Worm (Caenorhabditis elegans): ENCODE results near the gene H04D03.4.
"Not testable (repeated sequence)": the region's sequence is repeated elsewhere in the genome, so short reads cannot be mapped to it uniquely, and the experiment has no call there.

Gene H04D03.4

DNA sequence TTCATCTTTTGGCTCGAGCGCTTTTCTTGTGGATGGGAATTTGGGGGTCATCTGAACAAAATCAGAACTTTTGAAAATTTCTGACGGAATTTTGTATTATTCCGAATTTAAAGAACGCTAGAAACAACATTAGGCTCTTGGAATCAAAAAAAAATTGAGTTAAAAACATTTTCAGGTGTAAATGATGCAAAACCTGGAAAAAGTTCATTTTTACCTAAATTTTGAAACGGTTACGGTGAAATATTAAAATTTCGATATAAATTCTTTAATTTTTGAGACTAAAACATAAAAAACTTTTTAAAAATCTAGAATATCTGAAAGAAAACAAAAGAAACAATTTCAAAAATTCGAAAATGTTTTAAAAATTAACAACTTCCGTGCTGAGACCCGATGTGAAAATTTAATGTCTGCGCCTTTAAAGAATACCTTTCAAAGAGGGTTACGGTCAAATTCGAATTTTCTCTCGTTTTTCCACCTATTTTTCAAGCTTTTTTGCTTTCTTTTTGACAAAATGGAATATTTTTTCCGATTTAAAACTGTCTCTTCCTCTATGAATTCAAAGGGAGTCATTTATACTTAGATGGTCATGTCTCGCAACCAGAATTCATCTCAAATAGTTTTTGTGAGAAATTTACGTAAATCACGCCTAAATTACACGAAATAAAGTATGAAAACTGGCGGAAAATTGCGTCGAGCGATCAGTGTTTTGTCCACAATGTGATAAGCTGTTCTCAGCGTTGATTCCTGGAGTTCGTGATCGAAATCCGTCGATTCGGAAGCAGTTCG is 8.4 kb downstream of the H04D03.4 start, which contains the start of the genes H04D03.2 and ecps-2:
TSS of gene H04D03.2 (minus strand) at position 51 of the 786 bp plus-strand sequence.
TSS of gene ecps-2 (plus strand) at position 736 of the 786 bp plus-strand sequence.
- no peak for TF ChIP-seq lin-35 (GFP tag; optimal IDR thresholded peaks at IDR 0.05)
- no peak for TF ChIP-seq lin-39 (tag; optimal IDR thresholded peaks at IDR 0.05)
- no peak for TF ChIP-seq sup-37 (GFP tag; optimal IDR thresholded peaks at IDR 0.05)
- TF ChIP-seq lin-14 (GFP tag; optimal IDR thresholded peaks at IDR 0.05) = no peak
- TF ChIP-seq snpc-4 (tag; optimal IDR thresholded peaks at IDR 0.05) = no peak
- TF ChIP-seq lin-13 (GFP tag; optimal IDR thresholded peaks at IDR 0.05) = no peak
- TF ChIP-seq hlh-17 (GFP tag; optimal IDR thresholded peaks at IDR 0.05; ENCODE audit: borderline replicate concordance) = no peak
- TF ChIP-seq lsy-2 (tag; optimal IDR thresholded peaks at IDR 0.05) = no peak
- no peak for TF ChIP-seq elt-2 (tag; optimal IDR thresholded peaks at IDR 0.05)
- no peak for TF ChIP-seq egl-13 (tag; optimal IDR thresholded peaks at IDR 0.05)
- no peak for TF ChIP-seq lir-3 (tag; optimal IDR thresholded peaks at IDR 0.05; ENCODE audit: poor library complexity)
- no peak for TF ChIP-seq swsn-7 (tag; optimal IDR thresholded peaks at IDR 0.05)
- no peak for TF ChIP-seq blmp-1 (tag; optimal IDR thresholded peaks at IDR 0.05)
- no peak for TF ChIP-seq mef-2 (tag; optimal IDR thresholded peaks at IDR 0.05)
- TF ChIP-seq unc-30 (tag; optimal IDR thresholded peaks at IDR 0.05) = no peak

DNA sequence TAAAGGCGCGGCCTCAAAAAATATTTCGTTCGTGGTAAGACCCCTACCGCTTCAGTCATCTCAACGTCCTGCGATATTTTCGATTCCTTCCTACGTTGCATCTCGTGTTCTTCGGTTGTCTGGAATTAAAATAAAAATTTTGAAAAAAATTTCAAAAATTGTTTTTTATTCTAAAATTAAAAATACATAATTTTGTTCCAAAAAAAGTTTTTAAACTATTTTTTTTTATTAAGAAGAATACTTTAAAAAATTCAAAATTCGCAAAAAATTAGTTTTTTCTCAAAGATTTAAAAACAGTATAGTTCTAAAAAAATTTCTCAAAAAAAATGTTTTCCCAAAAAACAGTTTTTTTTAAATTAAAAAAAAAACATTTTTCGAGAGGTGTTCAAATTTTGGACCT is 12.1 kb downstream of the H04D03.4 start, which contains the start of gene H04D03.6:
TSS of gene H04D03.6 (minus strand) at position 101 of the 400 bp plus-strand sequence.
- TF ChIP-seq lir-3 (tag; optimal IDR thresholded peaks at IDR 0.05; ENCODE audit: poor library complexity); C34B4.2 (tag; optimal IDR thresholded peaks at IDR 0.05); fos-1 (tag; optimal IDR thresholded peaks at IDR 0.05): not testable (repeated sequence)

DNA sequence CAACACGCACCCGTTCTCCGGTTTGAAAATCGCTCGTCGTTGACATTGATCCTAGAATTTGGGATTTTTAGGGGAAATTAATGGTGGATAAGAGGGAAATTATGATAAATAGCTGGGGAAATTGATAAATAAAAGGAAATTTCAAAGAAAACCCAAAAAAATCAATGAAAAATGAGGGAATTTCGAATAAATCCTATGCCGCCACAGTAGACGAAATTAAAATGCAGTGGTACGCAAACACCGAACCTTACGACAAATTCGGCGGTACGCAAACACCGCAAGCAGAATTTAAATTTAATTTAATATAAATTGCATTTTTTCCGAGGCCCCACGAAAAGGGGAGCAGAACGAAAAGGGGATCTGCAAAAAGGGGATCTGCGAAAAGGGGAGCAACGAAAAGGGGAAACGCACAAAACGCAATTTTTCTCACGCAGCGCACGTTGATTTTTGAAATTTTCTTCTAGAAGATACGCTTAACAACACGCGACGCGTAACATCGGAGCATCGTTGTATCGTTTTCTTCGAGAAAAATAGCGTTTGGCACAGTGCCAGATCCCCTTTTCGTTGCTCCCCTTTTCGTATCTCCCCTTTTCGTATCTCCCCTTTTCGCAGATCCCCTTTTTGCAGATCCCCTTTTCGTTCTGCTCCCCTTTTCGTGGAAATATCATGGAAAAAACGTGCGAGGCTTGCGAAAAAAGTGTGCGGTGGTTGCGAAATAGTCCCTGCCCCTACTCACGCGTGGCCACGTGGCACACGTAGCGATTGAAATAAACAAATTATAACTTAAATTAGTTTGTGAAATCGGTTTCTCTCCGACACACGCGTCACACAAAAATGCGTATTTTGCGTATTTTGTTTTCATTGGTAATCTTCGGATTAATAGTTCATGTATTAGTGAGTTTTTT is 14.7 kb downstream of the H04D03.4 start, which contains the start of the genes smrd-1 and enu-3.1:
TSS of gene smrd-1 (minus strand) at position 51 of the 905 bp plus-strand sequence.
TSS of gene enu-3.1 (plus strand) at position 339 of the 905 bp plus-strand sequence.
- TF ChIP-seq vab-15 (tag; optimal IDR thresholded peaks at IDR 0.05) (peak; percentile 44), egl-13 (tag; optimal IDR thresholded peaks at IDR 0.05) (peak; percentile 63), nhr-47 (tag; optimal IDR thresholded peaks at IDR 0.05) (peak; percentile 84), lin-35 (GFP tag; optimal IDR thresholded peaks at IDR 0.05) (peak; percentile 69 to 73), snpc-4 (tag; optimal IDR thresholded peaks at IDR 0.05) (peak; percentile 13), dsc-1 (tag; optimal IDR thresholded peaks at IDR 0.05) (peak; percentile 74), lir-3 (tag; optimal IDR thresholded peaks at IDR 0.05; ENCODE audit: poor library complexity) (peak; percentile 57), ceh-88 (GFP tag; IDR thresholded peaks at IDR 0.05) (peak; percentile 72), aha-1 (tag; optimal IDR thresholded peaks at IDR 0.05) (peak; percentile 25), fkh-10 (GFP tag; optimal IDR thresholded peaks at IDR 0.05) (peak; percentile 82), nhr-71 (tag; optimal IDR thresholded peaks at IDR 0.05) (peak; percentile 82), rnt-1 (tag; optimal IDR thresholded peaks at IDR 0.05) (peak; percentile 59), xbp-1 (tag; optimal IDR thresholded peaks at IDR 0.05) (peak; percentile 61), unc-86 (tag; optimal IDR thresholded peaks at IDR 0.05) (peak; percentile 62), F16B12.6 (tag; optimal IDR thresholded peaks at IDR 0.05) (peak; percentile 88), mab-9 (GFP tag; IDR thresholded peaks at IDR 0.05) (peak; percentile 63), unc-98 (GFP tag; IDR thresholded peaks at IDR 0.05) (peak; percentile 63), snu-23 (GFP tag; optimal IDR thresholded peaks at IDR 0.05) (peak; percentile 66), efl-1 (optimal IDR thresholded peaks at IDR 0.05) (peak; percentile 53 to 71), efl-1 (GFP tag; optimal IDR thresholded peaks at IDR 0.05 in 1 of 2) (peak; percentile 73 to 96), lin-13 (GFP tag; optimal IDR thresholded peaks at IDR 0.05) (peak; percentile 58), nhr-77 (tag; optimal IDR thresholded peaks at IDR 0.05) (peak; percentile 29), lsy-2 (tag; optimal IDR thresholded peaks at IDR 0.05) (peak; percentile 72 to 77), ceh-8 (GFP tag; optimal IDR thresholded peaks at IDR 0.05) (peak; percentile 93), blmp-1 (tag; optimal IDR thresholded peaks at IDR 0.05) (peak; percentile 26), ces-1 (GFP tag; optimal IDR thresholded peaks at IDR 0.05) (peak; percentile 92), fkh-8 (tag; optimal IDR thresholded peaks at IDR 0.05) (peak; percentile 80), ceh-82 (tag; optimal IDR thresholded peaks at IDR 0.05) (peak; percentile 41 to 65 (median 41)), nhr-19 (GFP tag; conservative IDR thresholded peaks at IDR 0.05) (peak; percentile 78), swsn-7 (tag; optimal IDR thresholded peaks at IDR 0.05) (peak; percentile 70), mep-1 (tag; optimal IDR thresholded peaks at IDR 0.05) (peak; percentile 42), nhr-85 (tag) (peak; percentile 64), nhr-90 (tag; optimal IDR thresholded peaks at IDR 0.05; ENCODE audit: poor library complexity) (peak; percentile 63), dpl-1 (GFP tag; optimal IDR thresholded peaks at IDR 0.05) (peak; percentile 37 to 75 (median 66))
